Worm (Caenorhabditis elegans): ENCODE measurements around the gene srbc-45.

DNA sequence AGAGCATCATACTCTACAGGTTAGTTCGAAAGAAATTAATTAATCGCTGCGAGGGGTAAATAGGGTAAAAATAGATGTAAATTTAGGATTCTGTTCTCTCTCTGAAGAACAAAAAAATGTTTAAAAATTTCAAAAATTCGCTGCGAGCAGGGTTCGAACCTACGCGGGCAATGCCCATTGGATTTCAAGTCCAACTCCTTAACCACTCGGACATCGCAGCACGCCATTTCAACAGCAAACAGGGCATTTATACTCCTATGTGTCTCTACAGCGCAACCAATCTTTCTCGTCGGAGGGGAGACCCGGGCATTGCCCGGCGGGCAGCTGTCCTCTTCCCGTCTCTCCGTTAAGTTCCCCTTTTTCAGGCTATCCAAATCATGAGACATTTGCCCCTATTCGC is 23.1 kb upstream of the srbc-45 start:
- TF ChIP-seq nhr-28 (tag; optimal IDR thresholded peaks at IDR 0.05) (peak; percentile 66), nhr-76 (tag; optimal IDR thresholded peaks at IDR 0.05) (no peak), unc-39 (tag; optimal IDR thresholded peaks at IDR 0.05) (no peak), mep-1 (tag; optimal IDR thresholded peaks at IDR 0.05) (peak; percentile 76), lin-13 (tag; optimal IDR thresholded peaks at IDR 0.05) (peak; percentile 24), ztf-11 (tag; optimal IDR thresholded peaks at IDR 0.05) (peak; percentile 59), lin-32 (GFP tag; optimal IDR thresholded peaks at IDR 0.05) (peak; percentile 92), pha-4 (tag; optimal IDR thresholded peaks at IDR 0.05) (peak; percentile 62), sptf-1 (tag; optimal IDR thresholded peaks at IDR 0.05) (peak; percentile 97), bed-3 (GFP tag; optimal IDR thresholded peaks at IDR 0.05) (peak; percentile 86), ces-1 (GFP tag; optimal IDR thresholded peaks at IDR 0.05) (no peak)

All from whole organism, mixed stage, embryonic.